Worm (Caenorhabditis elegans) whole organism, late embryonic: ENCODE results near the gene F09C6.3.

ENCODE experiments used
- C08G9.2 ChIP-seq: sonication (generic microtip); optimal IDR thresholded peaks from 2 replicates; lab custom pipeline; 2016; ENCODE audit warnings: mild to moderate bottlenecking, missing genetic modification characterization, moderate library complexity, missing compliant biosample characterization
- F13H6.1 ChIP-seq: sonication (generic microtip); optimal IDR thresholded peaks from 2 replicates; lab custom pipeline; 2016; ENCODE audit warnings: missing genetic modification characterization, missing compliant biosample characterization
- ama-1 ChIP-seq: fragments of 150-350 bp; optimal IDR thresholded peaks from 2 replicates; lab custom pipeline; 2014
- ceh-19 ChIP-seq: fragments of 200-800 bp; sonication (Bioruptor generic); optimal IDR thresholded peaks from 2 replicates; lab custom pipeline; 2018; ENCODE audit warnings: mild to moderate bottlenecking, missing genetic modification characterization, missing compliant biosample characterization
- ceh-9 ChIP-seq: sonication (generic microtip); optimal IDR thresholded peaks from 2 replicates; lab custom pipeline; 2016; ENCODE audit warnings: mild to moderate bottlenecking, missing genetic modification characterization, inconsistent platforms, missing compliant biosample characterization
- dmd-4 ChIP-seq: sonication (generic microtip); optimal IDR thresholded peaks from 2 replicates; lab custom pipeline; 2016; ENCODE audit warnings: borderline replicate concordance, missing genetic modification characterization, missing compliant biosample characterization
- ets-4 ChIP-seq: sonication (generic microtip); optimal IDR thresholded peaks from 2 replicates; lab custom pipeline; 2016; ENCODE audit warnings: missing genetic modification characterization, missing compliant biosample characterization
- fkh-10 ChIP-seq: fragments of 150-350 bp; optimal IDR thresholded peaks from 2 replicates; lab custom pipeline; 2014; ENCODE audit warnings: missing biosample characterization, missing genetic modification reagents, missing genetic modification characterization
- hlh-13 ChIP-seq: fragments of 200-800 bp; sonication (Bioruptor generic); optimal IDR thresholded peaks from 2 replicates; lab custom pipeline; 2018; ENCODE audit warnings: mild to moderate bottlenecking, missing genetic modification characterization, missing compliant biosample characterization
- lin-11 ChIP-seq: fragments of 200-800 bp; sonication (Bioruptor generic); optimal IDR thresholded peaks from 2 replicates; lab custom pipeline; 2018; ENCODE audit warnings: mild to moderate bottlenecking, missing genetic modification characterization, missing compliant biosample characterization
- mec-3 ChIP-seq: sonication (generic microtip); optimal IDR thresholded peaks from 2 replicates; lab custom pipeline; 2016; ENCODE audit warnings: borderline replicate concordance, missing genetic modification characterization, missing compliant biosample characterization
- pha-4 ChIP-seq: fragments of 150-350 bp; optimal IDR thresholded peaks from 2 replicates; lab custom pipeline; 2018; ENCODE audit warnings: missing biosample characterization, missing genetic modification reagents, missing genetic modification characterization
- rnt-1 ChIP-seq: sonication (generic microtip); optimal IDR thresholded peaks from 2 replicates; lab custom pipeline; 2016; ENCODE audit warnings: missing genetic modification characterization, missing compliant biosample characterization
- ttx-3 ChIP-seq: sonication (generic microtip); optimal IDR thresholded peaks from 2 replicates; lab custom pipeline; 2016; ENCODE audit warnings: missing genetic modification reagents, missing genetic modification characterization, missing compliant biosample characterization

DNA sequence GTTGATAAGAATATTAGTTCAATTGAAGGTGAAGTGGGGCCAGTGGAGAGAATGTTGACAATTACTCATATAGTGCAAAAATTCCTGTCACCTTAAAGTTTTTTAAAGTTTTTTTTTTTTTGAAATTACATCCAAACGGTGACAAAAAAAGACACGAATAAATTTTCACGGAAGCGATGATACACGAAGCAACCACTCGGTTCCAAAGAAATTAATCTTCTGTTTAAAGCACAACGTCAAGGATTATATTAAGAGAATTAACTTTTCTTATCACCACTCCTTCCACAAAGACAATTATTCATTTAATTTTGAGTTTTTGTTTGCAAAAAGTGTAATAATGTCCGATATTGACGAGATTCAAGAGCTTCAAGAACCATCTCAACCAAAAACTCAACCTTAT is 14.6 kb downstream of the F09C6.3 start, which contains the start of gene clec-28:
- TF ChIP-seq F13H6.1 (tag; lab: Kevin White, UChicago) (no peak), ama-1 (no peak), ceh-9 (tag; lab: Kevin White, UChicago) (no peak), C08G9.2 (tag; lab: Kevin White, UChicago) (no peak), ttx-3 (no peak), lin-11 (tag; lab: Kevin White, UChicago) (no peak), ets-4 (no peak), dmd-4 (tag; lab: Kevin White, UChicago) (no peak), hlh-13 (no peak), pha-4 (tag; lab: Kevin White, UChicago) (no peak), rnt-1 (tag; lab: Kevin White, UChicago) (no peak), ceh-19 (GFP tag; lab: Kevin White, UChicago) (no peak), mec-3 (tag; lab: Kevin White, UChicago) (no peak), fkh-10 (no peak)
